Fruit fly (Drosophila melanogaster) whole organism, embryonic: ENCODE measurements around the gene hydra.
A peak's percentile ranks its signal among the peaks of the same experiment; 100 is the strongest.

ENCODE experiments used
- BEAF-32 ChIP-seq: fragments of 200-800 bp; sonication (Bioruptor generic); optimal IDR thresholded peaks from 3 replicates; lab custom pipeline; 2017; ENCODE audit warnings: missing biosample characterization, missing genetic modification characterization, mild to moderate bottlenecking, moderate library complexity, missing genetic modification reagents
- C15 ChIP-seq: fragments of 200-800 bp; sonication (Bioruptor generic); IDR thresholded peaks from 3 replicates; pipeline ENCODE4 v1.3.6; 2022; ENCODE audit warnings: missing biosample characterization, missing genetic modification characterization
- CG10147 ChIP-seq: fragments of 200-800 bp; sonication (Bioruptor generic); optimal IDR thresholded peaks from 2 replicates; lab custom pipeline; 2019; ENCODE audit warnings: missing biosample characterization, mild to moderate bottlenecking, missing genetic modification characterization, moderate library complexity
- CG14710 ChIP-seq: fragments of 200-800 bp; sonication (Bioruptor generic); optimal IDR thresholded peaks from 3 replicates; lab custom pipeline; 2019; ENCODE audit warnings: missing biosample characterization, mild to moderate bottlenecking, missing genetic modification characterization, moderate library complexity
- CG15479 ChIP-seq: fragments of 200-800 bp; sonication (Bioruptor generic); optimal IDR thresholded peaks from 3 replicates; lab custom pipeline; 2019; ENCODE audit warnings: missing biosample characterization, mild to moderate bottlenecking, missing genetic modification characterization, moderate library complexity
- CG2875 ChIP-seq: fragments of 200-800 bp; sonication (Bioruptor generic); optimal IDR thresholded peaks from 2 replicates; lab custom pipeline; 2017; ENCODE audit warnings: missing biosample characterization, mild to moderate bottlenecking, missing genetic modification characterization, missing genetic modification reagents
- CG30020 ChIP-seq: fragments of 200-800 bp; optimal IDR thresholded peaks from 2 replicates; lab custom pipeline; 2019; ENCODE audit warnings: missing biosample characterization, mild to moderate bottlenecking, missing genetic modification characterization, moderate library complexity
- CG34224 ChIP-seq: fragments of 200-800 bp; sonication (Bioruptor generic); IDR thresholded peaks from 3 replicates; pipeline ENCODE4 v1.3.6; 2022; ENCODE audit warnings: missing biosample characterization, missing genetic modification characterization; ENCODE audit not compliant: partially characterized antibody
- CG5953 ChIP-seq: fragments of 200-800 bp; sonication (Bioruptor generic); IDR thresholded peaks from 2 replicates; pipeline ENCODE4 v1.3.6; 2022; ENCODE audit warnings: missing biosample characterization, missing genetic modification characterization
- CG7786 ChIP-seq: fragments of 200-800 bp; sonication (Bioruptor generic); optimal IDR thresholded peaks from 2 replicates; lab custom pipeline; 2016; ENCODE audit warnings: missing biosample characterization, missing genetic modification characterization
- CTCF ChIP-seq: fragments of 200-800 bp; sonication (Bioruptor generic); optimal IDR thresholded peaks from 2 replicates; lab custom pipeline; 2017; ENCODE audit warnings: missing biosample characterization, mild to moderate bottlenecking, missing genetic modification characterization, moderate library complexity
- CoRest ChIP-seq: fragments of 200-800 bp; sonication (Bioruptor generic); optimal IDR thresholded peaks from 3 replicates; lab custom pipeline; 2018; ENCODE audit warnings: missing biosample characterization, mild to moderate bottlenecking, missing genetic modification characterization, moderate library complexity
- D19B ChIP-seq: fragments of 200-800 bp; sonication (Bioruptor generic); optimal IDR thresholded peaks from 2 replicates; lab custom pipeline; 2017; ENCODE audit warnings: missing biosample characterization, mild to moderate bottlenecking, missing genetic modification characterization
- Gug ChIP-seq: fragments of 200-800 bp; sonication (Bioruptor generic); IDR thresholded peaks from 4 replicates; pipeline ENCODE4 v1.3.6; 2022; ENCODE audit warnings: missing biosample characterization, missing genetic modification characterization
- Hmr ChIP-seq: fragments of 200-800 bp; sonication (Bioruptor generic); optimal IDR thresholded peaks from 3 replicates; lab custom pipeline; 2017; ENCODE audit warnings: mild to moderate bottlenecking, missing biosample characterization, missing genetic modification reagents, missing genetic modification characterization
- Kr ChIP-seq: fragments of 200-800 bp; sonication (Bioruptor generic); optimal IDR thresholded peaks from 2 replicates; lab custom pipeline; 2017; ENCODE audit warnings: missing biosample characterization, mild to moderate bottlenecking, missing genetic modification characterization
- MBD-R2 ChIP-seq: fragments of 200-800 bp; sonication (Bioruptor generic); IDR thresholded peaks from 2 replicates; pipeline ENCODE4 v1.3.6; 2022; ENCODE audit warnings: missing biosample characterization, missing genetic modification characterization
- Mad ChIP-seq: fragments of 200-800 bp; sonication (Bioruptor generic); optimal IDR thresholded peaks from 2 replicates; lab custom pipeline; 2016; ENCODE audit warnings: missing biosample characterization, missing genetic modification characterization
- Max ChIP-seq: fragments of 200-800 bp; sonication (Bioruptor generic); optimal IDR thresholded peaks from 2 replicates; lab custom pipeline; 2016; ENCODE audit warnings: missing biosample characterization, mild to moderate bottlenecking, missing genetic modification characterization
- Myb ChIP-seq: fragments of 200-800 bp; sonication (Bioruptor generic); optimal IDR thresholded peaks from 2 replicates; lab custom pipeline; 2016; ENCODE audit warnings: missing biosample characterization, missing genetic modification characterization
- Nf-YC ChIP-seq: fragments of 200-800 bp; optimal IDR thresholded peaks from 3 replicates; lab custom pipeline; 2019; ENCODE audit warnings: missing biosample characterization, mild to moderate bottlenecking, missing genetic modification characterization, moderate library complexity
- Side ChIP-seq: fragments of 200-800 bp; sonication (Bioruptor generic); optimal IDR thresholded peaks from 2 replicates; lab custom pipeline; 2016; ENCODE audit warnings: missing biosample characterization, missing genetic modification characterization
- Sox100B ChIP-seq: fragments of 200-800 bp; sonication (Bioruptor generic); optimal IDR thresholded peaks from 3 replicates; lab custom pipeline; 2018; ENCODE audit warnings: missing biosample characterization, mild to moderate bottlenecking, missing genetic modification characterization
- Sry-δ ChIP-seq: fragments of 200-800 bp; sonication (Bioruptor generic); optimal IDR thresholded peaks from 2 replicates; lab custom pipeline; 2016; ENCODE audit warnings: missing biosample characterization, missing genetic modification characterization
- Trl ChIP-seq, 3 experiments: fragments of >200 bp in 2 of 3; fragments of 200-800 bp in 1 of 3; sonication (Bioruptor generic) in 1 of 3; optimal IDR thresholded peaks; 2 replicates in 1 of 3; 3 replicates in 2 of 3; lab custom pipeline; 2016 to 2017; ENCODE audit warnings: missing biosample characterization in 1 of 3, missing genetic modification characterization in 1 of 3
- btn ChIP-seq: fragments of 200-800 bp; sonication (Bioruptor generic); optimal IDR thresholded peaks from 2 replicates; lab custom pipeline; 2016; ENCODE audit warnings: missing biosample characterization, missing genetic modification characterization
- cad ChIP-seq: fragments of >200 bp; optimal IDR thresholded peaks from 2 replicates; lab custom pipeline; 2017; ENCODE audit warnings: missing biosample characterization, missing genetic modification characterization
- crc ChIP-seq: fragments of 200-800 bp; sonication (Bioruptor generic); optimal IDR thresholded peaks from 2 replicates; lab custom pipeline; 2016; ENCODE audit warnings: missing biosample characterization, missing genetic modification characterization
- crp ChIP-seq, 2 experiments: fragments of 200-800 bp; sonication (Bioruptor generic); optimal IDR thresholded peaks; 2 replicates in 1 of 2; 3 replicates in 1 of 2; lab custom pipeline; 2017; ENCODE audit warnings: missing biosample characterization in 2 of 2, missing genetic modification characterization in 2 of 2, mild to moderate bottlenecking in 1 of 2, moderate library complexity in 1 of 2
- dimm ChIP-seq: fragments of 200-800 bp; sonication (Bioruptor generic); IDR thresholded peaks from 2 replicates; pipeline ENCODE4 v1.3.6; 2022; ENCODE audit warnings: missing biosample characterization, missing genetic modification characterization
- emc ChIP-seq: fragments of 200-800 bp; sonication (Bioruptor generic); optimal IDR thresholded peaks from 2 replicates; lab custom pipeline; 2016; ENCODE audit warnings: missing biosample characterization, missing genetic modification characterization
- fd96Cb ChIP-seq: fragments of 200-800 bp; sonication (Bioruptor generic); optimal IDR thresholded peaks from 2 replicates; lab custom pipeline; 2018; ENCODE audit warnings: missing biosample characterization, mild to moderate bottlenecking, missing genetic modification characterization, moderate library complexity
- fu2 ChIP-seq: fragments of 200-800 bp; sonication (Bioruptor generic); optimal IDR thresholded peaks from 2 replicates; lab custom pipeline; 2016; ENCODE audit warnings: missing biosample characterization, missing genetic modification characterization
- gce ChIP-seq: fragments of 200-800 bp; sonication (Bioruptor generic); IDR thresholded peaks from 3 replicates; pipeline ENCODE4 v1.3.6; 2022; ENCODE audit warnings: missing biosample characterization, missing genetic modification characterization
- gfzf ChIP-seq: fragments of 200-800 bp; sonication (Bioruptor generic); optimal IDR thresholded peaks from 2 replicates; lab custom pipeline; 2016; ENCODE audit warnings: missing biosample characterization, mild to moderate bottlenecking, missing genetic modification characterization, moderate library complexity
- grn ChIP-seq: fragments of 200-800 bp; sonication (Bioruptor generic); optimal IDR thresholded peaks from 3 replicates; lab custom pipeline; 2017; ENCODE audit warnings: missing biosample characterization, missing genetic modification characterization
- insv ChIP-seq, 2 experiments: fragments of 200-800 bp; sonication (Bioruptor generic); optimal IDR thresholded peaks; 3 replicates each; lab custom pipeline; 2016 to 2018; ENCODE audit warnings: missing biosample characterization in 2 of 2, missing genetic modification characterization in 2 of 2
- kni ChIP-seq: fragments of 200-800 bp; sonication (Bioruptor generic); optimal IDR thresholded peaks from 3 replicates; lab custom pipeline; 2017; ENCODE audit warnings: mild to moderate bottlenecking, missing biosample characterization, missing genetic modification reagents, missing genetic modification characterization
- lola ChIP-seq, 3 experiments: fragments of >200 bp in 2 of 3; fragments of 200-800 bp in 1 of 3; sonication (Bioruptor generic) in 1 of 3; optimal IDR thresholded peaks; 2 replicates each; lab custom pipeline; 2017 to 2019; ENCODE audit warnings: missing biosample characterization in 3 of 3, missing genetic modification characterization in 3 of 3, mild to moderate bottlenecking in 1 of 3, moderate library complexity in 1 of 3
- nom ChIP-seq: fragments of 200-800 bp; sonication (Bioruptor generic); optimal IDR thresholded peaks from 2 replicates; lab custom pipeline; 2017; ENCODE audit warnings: missing biosample characterization, missing genetic modification characterization, mild to moderate bottlenecking, moderate library complexity, missing genetic modification reagents
- pan ChIP-seq, 4 experiments: fragments of >200 bp in 3 of 4; fragments of 200-800 bp in 1 of 4; sonication (Bioruptor generic) in 1 of 4; optimal IDR thresholded peaks in 3 of 4; IDR thresholded peaks in 1 of 4; 2 replicates each; pipeline versions ENCODE4 v1.3.6 to Lab custom; 2017 to 2022; ENCODE audit warnings: missing biosample characterization in 2 of 4, missing genetic modification characterization in 2 of 4, mixed read lengths in 1 of 4
- pb ChIP-seq: fragments of 200-800 bp; sonication (Bioruptor generic); optimal IDR thresholded peaks from 3 replicates; lab custom pipeline; 2016; ENCODE audit warnings: missing biosample characterization, missing genetic modification characterization
- psq ChIP-seq: fragments of 200-800 bp; sonication (Bioruptor generic); optimal IDR thresholded peaks from 2 replicates; lab custom pipeline; 2017; ENCODE audit warnings: missing biosample characterization, missing genetic modification characterization
- pzg ChIP-seq: fragments of 200-800 bp; sonication (Bioruptor generic); optimal IDR thresholded peaks from 3 replicates; lab custom pipeline; 2018; ENCODE audit warnings: missing biosample characterization, mild to moderate bottlenecking, missing genetic modification characterization, moderate library complexity
- sc ChIP-seq, 3 experiments: fragments of >200 bp in 2 of 3; fragments of 200-800 bp in 1 of 3; sonication (Bioruptor generic) in 1 of 3; optimal IDR thresholded peaks; 2 replicates in 2 of 3; 3 replicates in 1 of 3; lab custom pipeline; 2017; ENCODE audit warnings: mild to moderate bottlenecking in 1 of 3, missing biosample characterization in 1 of 3, missing genetic modification characterization in 1 of 3, missing genetic modification reagents in 1 of 3
- sd ChIP-seq: fragments of 200-800 bp; sonication (Bioruptor generic); optimal IDR thresholded peaks from 3 replicates; lab custom pipeline; 2018; ENCODE audit warnings: missing biosample characterization, mild to moderate bottlenecking, missing genetic modification characterization, moderate library complexity
- so ChIP-seq: fragments of 200-800 bp; sonication (Bioruptor generic); IDR thresholded peaks from 3 replicates; pipeline ENCODE4 v1.3.6; 2022; ENCODE audit warnings: missing biosample characterization, missing genetic modification characterization
- sug ChIP-seq: fragments of 200-800 bp; optimal IDR thresholded peaks from 2 replicates; lab custom pipeline; 2019; ENCODE audit warnings: missing biosample characterization, mild to moderate bottlenecking, missing genetic modification characterization, moderate library complexity
- tio ChIP-seq: fragments of 200-800 bp; sonication (Bioruptor generic); optimal IDR thresholded peaks from 2 replicates; lab custom pipeline; 2017; ENCODE audit warnings: missing biosample characterization, missing genetic modification characterization, inconsistent platforms

The hydra gene

dm6 chrX:20654954-20655391 is 21.9 kb downstream of the hydra start (continued):
- no peak for TF ChIP-seq pzg (GFP tag; lab: Kevin White, UChicago)
- no peak for TF ChIP-seq sd (tag; lab: Kevin White, UChicago)
- TF ChIP-seq fu2 (GFP tag; lab: Kevin White, UChicago), result peak; percentile 1
- TF ChIP-seq Sox100B (GFP tag; lab: Kevin White, UChicago), result peak; percentile 72
- TF ChIP-seq dimm (GFP tag; lab: Robert Waterston, UW), result peak; percentile 59
- peak; percentile 72 for TF ChIP-seq Side (GFP tag; lab: Kevin White, UChicago)
- TF ChIP-seq Mad (GFP tag; lab: Kevin White, UChicago), result peak; percentile 64
- peak in 1 of 2 experiments; percentile 21 for TF ChIP-seq crp (GFP tag; optimal IDR thresholded peaks at IDR 0.05; lab: Kevin White, UChicago)
- TF ChIP-seq C15 (GFP tag; lab: Robert Waterston, UW), result 0 out of 3 replicates have a peak, but pooled peaks have one; percentile 20
- peak; percentile 65 for TF ChIP-seq tio (GFP tag; lab: Kevin White, UChicago)
- peak; percentile 29 for TF ChIP-seq crc (GFP tag; lab: Kevin White, UChicago)
- TF ChIP-seq CG7786 (GFP tag; lab: Kevin White, UChicago), result peak; percentile 56
- TF ChIP-seq CG14710 (tag; lab: Kevin White, UChicago), result peak; percentile 75
- TF ChIP-seq Gug (GFP tag; lab: Robert Waterston, UW), result peak; percentile 87
- peak; percentile 73 for TF ChIP-seq CG5953 (GFP tag; lab: Robert Waterston, UW)
- no peak for TF ChIP-seq insv (GFP tag; optimal IDR thresholded peaks at IDR 0.05; lab: Kevin White, UChicago)
- no peak for TF ChIP-seq CG10147 (GFP tag; lab: Kevin White, UChicago)
- TF ChIP-seq cad, result no peak
- TF ChIP-seq Max (GFP tag; lab: Kevin White, UChicago), result peak; percentile 43
- peak; percentile 48 for TF ChIP-seq Hmr (GFP tag; lab: Kevin White, UChicago)
- TF ChIP-seq MBD-R2, result peak; percentile 20; the same call in 1 of the 2 replicates
- TF ChIP-seq fd96Cb (tag; lab: Kevin White, UChicago), result peak; percentile 81
- no peak for TF ChIP-seq pan (optimal IDR thresholded peaks at IDR 0.05; lab: Kevin White, UChicago)
- peak in 1 of 2 experiments; percentile 88 for TF ChIP-seq pan (GFP tag; optimal IDR thresholded peaks at IDR 0.05 in 1 of 2, IDR thresholded peaks at IDR 0.05 in 1 of 2)
- no peak for TF ChIP-seq Trl (optimal IDR thresholded peaks at IDR 0.05; lab: Kevin White, UChicago)
- TF ChIP-seq Trl (GFP tag; optimal IDR thresholded peaks at IDR 0.05; lab: Kevin White, UChicago), result peak; percentile 78
- no peak for TF ChIP-seq CG34224 (GFP tag; lab: Robert Waterston, UW)
- peak; percentile 87 for TF ChIP-seq CG2875 (GFP tag; lab: Kevin White, UChicago)
- TF ChIP-seq CG30020, result no peak
- peak; percentile 3 for TF ChIP-seq sug
- TF ChIP-seq pb (GFP tag; lab: Kevin White, UChicago), result peak; percentile 64
- peak; percentile 80 for TF ChIP-seq gce (GFP tag; lab: Robert Waterston, UW)
- TF ChIP-seq btn (GFP tag; lab: Kevin White, UChicago), result peak; percentile 82
- no peak for TF ChIP-seq sc (optimal IDR thresholded peaks at IDR 0.05; lab: Kevin White, UChicago)
- TF ChIP-seq sc (GFP tag; optimal IDR thresholded peaks at IDR 0.05; lab: Kevin White, UChicago), result peak; percentile 81
- peak; percentile 51 for TF ChIP-seq Sry-δ (GFP tag; lab: Kevin White, UChicago)
- TF ChIP-seq CG15479 (GFP tag; lab: Kevin White, UChicago), result peak; percentile 74
- peak; percentile 38 for TF ChIP-seq Myb (GFP tag; lab: Kevin White, UChicago)
- peak; percentile 0 for TF ChIP-seq Nf-YC
- TF ChIP-seq D19B (GFP tag; lab: Kevin White, UChicago), result no peak
- no peak for TF ChIP-seq gfzf (GFP tag; lab: Kevin White, UChicago)
- peak; percentile 68 for TF ChIP-seq grn (GFP tag; lab: Kevin White, UChicago)
- no peak for TF ChIP-seq emc (GFP tag; lab: Kevin White, UChicago)
- TF ChIP-seq CTCF (GFP tag; lab: Kevin White, UChicago), result peak; percentile 0
- peak; percentile 54 for TF ChIP-seq psq (GFP tag; lab: Kevin White, UChicago)
- no peak for TF ChIP-seq nom (GFP tag; lab: Kevin White, UChicago)
- peak in 1 of 3 experiments; percentile 73 for TF ChIP-seq lola (GFP tag; optimal IDR thresholded peaks at IDR 0.05; lab: Kevin White, UChicago)
- peak; percentile 80; the same call in 2 of the 3 replicates for TF ChIP-seq so (GFP tag; lab: Robert Waterston, UW)
- TF ChIP-seq Kr (GFP tag; lab: Kevin White, UChicago), result peak; percentile 86
- TF ChIP-seq CoRest (tag; lab: Kevin White, UChicago), result peak; percentile 63
- TF ChIP-seq kni (GFP tag; lab: Kevin White, UChicago), result peak; percentile 82
- no peak for TF ChIP-seq BEAF-32 (GFP tag; lab: Kevin White, UChicago)
